Worm (Caenorhabditis elegans): ENCODE measurements around the gene hum-8.

- TF ChIP-seq fos-1 (tag; optimal IDR thresholded peaks at IDR 0.05) (no peak), unc-62 (GFP tag; optimal IDR thresholded peaks at IDR 0.05 in 1 of 2) (peak in 1 of 2 experiments; percentile 36), unc-62 (tag; optimal IDR thresholded peaks at IDR 0.05) (no peak), set-16 (GFP tag; IDR thresholded peaks at IDR 0.05) (no peak)
These were observed 30.4 kb downstream of the hum-8 start, which contains the start of gene kgb-1 for ce11 chrIV:409935-410334.
